Fruit fly (Drosophila melanogaster): ENCODE measurements around the gene CG2202.
A peak's percentile ranks its signal among the peaks of the same experiment; 100 is the strongest.

The CG2202 gene

DNA sequence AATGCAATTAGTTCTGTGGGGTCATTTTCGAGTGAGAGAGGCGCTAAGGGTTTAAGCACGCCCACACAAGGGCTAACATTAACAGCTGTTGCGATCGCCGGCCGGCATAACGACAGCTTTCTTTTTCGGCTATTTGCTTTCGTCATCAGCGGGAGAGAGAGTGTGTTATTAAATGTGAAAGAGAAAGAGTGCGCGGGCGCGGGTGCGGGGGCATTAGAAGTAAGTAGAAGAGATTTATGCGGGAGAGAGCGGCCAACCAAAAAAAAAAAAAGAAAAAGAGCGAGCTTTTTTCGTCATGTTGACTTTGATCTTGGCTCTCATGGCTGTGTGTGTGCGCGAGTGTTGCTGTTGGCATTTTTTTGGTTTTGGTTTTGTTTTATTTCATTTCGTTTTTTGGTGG, 34.4 kb upstream of the CG2202 start (continued):
- TF ChIP-seq lov (optimal IDR thresholded peaks at IDR 0.05) (no peak), lov (GFP tag; IDR thresholded peaks at IDR 0.05) (no peak), CG7963 (GFP tag; IDR thresholded peaks at IDR 0.05; ENCODE audit: partially characterized antibody) (no peak), lola (GFP tag; optimal IDR thresholded peaks at IDR 0.05) (no peak), CG15073 (GFP tag; optimal IDR thresholded peaks at IDR 0.05) (no peak), Meics (GFP tag; optimal IDR thresholded peaks at IDR 0.05) (no peak)

DNA sequence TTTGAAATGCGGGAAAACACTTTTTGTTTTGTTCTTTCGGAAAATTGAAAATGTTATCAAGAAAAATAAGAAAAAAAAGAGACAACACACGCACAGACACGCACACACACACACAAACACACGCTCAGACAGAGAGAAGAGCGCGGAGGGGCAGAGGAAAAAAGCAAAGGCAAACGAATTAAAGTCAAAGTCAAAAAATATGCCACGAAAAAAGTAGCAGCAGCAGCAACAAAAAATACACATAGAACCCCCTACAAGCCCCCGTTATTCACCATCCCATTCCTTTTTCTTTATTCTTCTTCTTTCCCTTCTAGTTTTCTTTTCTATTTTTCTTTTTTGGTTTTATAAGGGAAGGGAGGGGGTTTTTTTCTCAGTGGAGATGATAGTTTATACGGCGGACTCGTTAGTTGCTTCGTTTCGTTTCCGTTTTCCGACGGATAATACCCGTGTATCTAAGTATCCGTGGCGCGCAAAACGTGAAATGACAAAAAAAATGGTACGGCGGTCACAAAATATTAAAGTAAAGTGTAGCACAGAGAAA, 33.7 kb upstream of the CG2202 start:
- no peak for TF ChIP-seq dm (GFP tag; optimal IDR thresholded peaks at IDR 0.05)
- TF ChIP-seq CG8089 (GFP tag; optimal IDR thresholded peaks at IDR 0.05): no peak
- peak; percentile 95 for TF ChIP-seq crol (GFP tag; IDR thresholded peaks at IDR 0.05)
- TF ChIP-seq run (tag; optimal IDR thresholded peaks at IDR 0.05): no peak
- TF ChIP-seq CG11247 (GFP tag; IDR thresholded peaks at IDR 0.05): no peak
- TF ChIP-seq wdn (GFP tag; IDR thresholded peaks at IDR 0.05): no peak
- no peak for TF ChIP-seq gro (GFP tag; optimal IDR thresholded peaks at IDR 0.05)
- no peak for TF ChIP-seq shn (GFP tag; optimal IDR thresholded peaks at IDR 0.05)
- no peak for TF ChIP-seq D (optimal IDR thresholded peaks at IDR 0.05)
- TF ChIP-seq D (GFP tag; optimal IDR thresholded peaks at IDR 0.05): no peak
- no peak for TF ChIP-seq al (GFP tag; IDR thresholded peaks at IDR 0.05)
- no peak for TF ChIP-seq CG13894 (tag; optimal IDR thresholded peaks at IDR 0.05)
- no peak for TF ChIP-seq CG9876 (GFP tag; optimal IDR thresholded peaks at IDR 0.05)
- TF ChIP-seq pfk (GFP tag; optimal IDR thresholded peaks at IDR 0.05): no peak
- no peak for TF ChIP-seq otp (GFP tag; IDR thresholded peaks at IDR 0.05)
- TF ChIP-seq Oaz (GFP tag; IDR thresholded peaks at IDR 0.05): no peak
- no peak for TF ChIP-seq CG1647 (GFP tag; optimal IDR thresholded peaks at IDR 0.05)
- TF ChIP-seq HLH54F (GFP tag; optimal IDR thresholded peaks at IDR 0.05): no peak
- no peak for TF ChIP-seq ab (GFP tag; optimal IDR thresholded peaks at IDR 0.05)
- TF ChIP-seq Hmr (GFP tag; optimal IDR thresholded peaks at IDR 0.05): no peak
- no peak for TF ChIP-seq lola (GFP tag; optimal IDR thresholded peaks at IDR 0.05)
- no peak for TF ChIP-seq ERR (GFP tag; optimal IDR thresholded peaks at IDR 0.05)
- no peak for TF ChIP-seq BEAF-32 (GFP tag; optimal IDR thresholded peaks at IDR 0.05)
- 0 out of 2 replicates have a peak, but pooled peaks have one; percentile 10 for TF ChIP-seq sisA (GFP tag; IDR thresholded peaks at IDR 0.05)
- TF ChIP-seq pb (GFP tag; optimal IDR thresholded peaks at IDR 0.05): no peak
- TF ChIP-seq CG16863 (GFP tag; optimal IDR thresholded peaks at IDR 0.05): no peak
- TF ChIP-seq Chrac-16 (GFP tag; optimal IDR thresholded peaks at IDR 0.05): no peak
- no peak for TF ChIP-seq sr (GFP tag; IDR thresholded peaks at IDR 0.05)
- TF ChIP-seq Hr51 (GFP tag; optimal IDR thresholded peaks at IDR 0.05): no peak
- no peak for TF ChIP-seq CG7963 (GFP tag; IDR thresholded peaks at IDR 0.05; ENCODE audit: partially characterized antibody)
- TF ChIP-seq CG6272 (GFP tag; IDR thresholded peaks at IDR 0.05): no peak
- TF ChIP-seq CG7372 (GFP tag; IDR thresholded peaks at IDR 0.05): no peak
- no peak for TF ChIP-seq az2 (GFP tag; optimal IDR thresholded peaks at IDR 0.05)
- no peak for TF ChIP-seq fru (optimal IDR thresholded peaks at IDR 0.05)
- no peak for TF ChIP-seq Hr78 (GFP tag; optimal IDR thresholded peaks at IDR 0.05)
- no peak for TF ChIP-seq abd-A (tag; optimal IDR thresholded peaks at IDR 0.05)
- no peak for TF ChIP-seq CG4328 (GFP tag; optimal IDR thresholded peaks at IDR 0.05)
- no peak for TF ChIP-seq tup (GFP tag; optimal IDR thresholded peaks at IDR 0.05)
- 0 out of 2 replicates have a peak, but pooled peaks have one; percentile 25 for TF ChIP-seq amos (GFP tag; IDR thresholded peaks at IDR 0.05; ENCODE audit: partially characterized antibody)
- TF ChIP-seq CG4282 (GFP tag; optimal IDR thresholded peaks at IDR 0.05): no peak
- TF ChIP-seq inv (GFP tag; IDR thresholded peaks at IDR 0.05; ENCODE audit: partially characterized antibody): no peak
- no peak for TF ChIP-seq CG33557 (GFP tag; optimal IDR thresholded peaks at IDR 0.05)
- TF ChIP-seq CG16815 (GFP tag; optimal IDR thresholded peaks at IDR 0.05): no peak
- no peak for TF ChIP-seq ac (GFP tag; optimal IDR thresholded peaks at IDR 0.05)
- TF ChIP-seq CG7987 (GFP tag; optimal IDR thresholded peaks at IDR 0.05): no peak
- no peak for TF ChIP-seq nerfin-1 (tag; optimal IDR thresholded peaks at IDR 0.05)
